Worm (Caenorhabditis elegans) whole organism, late embryonic: ENCODE results near the gene dylt-2.
A peak's percentile ranks its signal among the peaks of the same experiment; 100 is the strongest.

ENCODE experiments used
- C08G9.2 ChIP-seq: sonication (generic microtip); optimal IDR thresholded peaks from 2 replicates; lab custom pipeline; 2016; ENCODE audit warnings: mild to moderate bottlenecking, missing genetic modification characterization, moderate library complexity, missing compliant biosample characterization
- F13H6.1 ChIP-seq: sonication (generic microtip); optimal IDR thresholded peaks from 2 replicates; lab custom pipeline; 2016; ENCODE audit warnings: missing genetic modification characterization, missing compliant biosample characterization
- K09A11.1 ChIP-seq: sonication (generic microtip); optimal IDR thresholded peaks from 2 replicates; lab custom pipeline; 2017; ENCODE audit warnings: antibody characterized with exemption, mild to moderate bottlenecking, missing genetic modification characterization, missing compliant biosample characterization; ENCODE audit not compliant: insufficient read depth
- Y22D7AL.16 ChIP-seq: sonication (generic microtip); optimal IDR thresholded peaks from 2 replicates; lab custom pipeline; 2016; ENCODE audit warnings: missing genetic modification characterization, missing compliant biosample characterization
- ama-1 ChIP-seq: fragments of 150-350 bp; optimal IDR thresholded peaks from 2 replicates; lab custom pipeline; 2014
- ceh-18 ChIP-seq: sonication (generic microtip); optimal IDR thresholded peaks from 2 replicates; lab custom pipeline; 2016; ENCODE audit warnings: missing genetic modification characterization, missing compliant biosample characterization
- ceh-19 ChIP-seq: fragments of 200-800 bp; sonication (Bioruptor generic); optimal IDR thresholded peaks from 2 replicates; lab custom pipeline; 2018; ENCODE audit warnings: mild to moderate bottlenecking, missing genetic modification characterization, missing compliant biosample characterization
- ceh-2 ChIP-seq: sonication (generic microtip); optimal IDR thresholded peaks from 2 replicates; lab custom pipeline; 2016; ENCODE audit warnings: missing genotype, missing genetic modification characterization, missing compliant biosample characterization
- ceh-24 ChIP-seq: sonication (generic microtip); optimal IDR thresholded peaks from 2 replicates; lab custom pipeline; 2016; ENCODE audit warnings: mild to moderate bottlenecking, missing genetic modification characterization, missing compliant biosample characterization
- ceh-30 ChIP-seq: fragments of 150-350 bp; optimal IDR thresholded peaks from 2 replicates; lab custom pipeline; 2014; ENCODE audit warnings: missing biosample characterization, missing genetic modification characterization
- ceh-31 ChIP-seq: sonication (generic microtip); optimal IDR thresholded peaks from 2 replicates; lab custom pipeline; 2016; ENCODE audit warnings: missing genetic modification characterization, missing compliant biosample characterization
- ceh-34 ChIP-seq: sonication (generic microtip); optimal IDR thresholded peaks from 2 replicates; lab custom pipeline; 2016; ENCODE audit warnings: mild to moderate bottlenecking, missing genetic modification characterization, missing compliant biosample characterization
- ceh-45 ChIP-seq: fragments of 200-800 bp; sonication (Bioruptor generic); IDR thresholded peaks from 2 replicates; pipeline ENCODE4 v1.3.6; 2022; ENCODE audit warnings: missing genetic modification reagents, missing genetic modification characterization, missing compliant biosample characterization
- ceh-6 ChIP-seq: fragments of 200-800 bp; sonication (Bioruptor generic); optimal IDR thresholded peaks from 2 replicates; lab custom pipeline; 2018; ENCODE audit warnings: mild to moderate bottlenecking, missing genetic modification characterization, missing compliant biosample characterization
- ceh-9 ChIP-seq: sonication (generic microtip); optimal IDR thresholded peaks from 2 replicates; lab custom pipeline; 2016; ENCODE audit warnings: mild to moderate bottlenecking, missing genetic modification characterization, inconsistent platforms, missing compliant biosample characterization
- che-1 ChIP-seq: sonication (generic microtip); optimal IDR thresholded peaks from 2 replicates; lab custom pipeline; 2016; ENCODE audit warnings: mild to moderate bottlenecking, missing genetic modification characterization, missing compliant biosample characterization
- dve-1 ChIP-seq: sonication (generic microtip); optimal IDR thresholded peaks from 2 replicates; lab custom pipeline; 2017; ENCODE audit warnings: antibody characterized with exemption, mild to moderate bottlenecking, missing genetic modification characterization, missing compliant biosample characterization
- elt-2 ChIP-seq: sonication (generic microtip); optimal IDR thresholded peaks from 2 replicates; lab custom pipeline; 2016; ENCODE audit warnings: missing genetic modification reagents, missing genetic modification characterization, missing compliant biosample characterization
- ets-4 ChIP-seq: sonication (generic microtip); optimal IDR thresholded peaks from 2 replicates; lab custom pipeline; 2016; ENCODE audit warnings: missing genetic modification characterization, missing compliant biosample characterization
- fax-1 ChIP-seq: sonication (generic microtip); optimal IDR thresholded peaks from 2 replicates; lab custom pipeline; 2016; ENCODE audit warnings: missing genotype, missing genetic modification characterization, missing compliant biosample characterization
- fkh-10 ChIP-seq: fragments of 150-350 bp; optimal IDR thresholded peaks from 2 replicates; lab custom pipeline; 2014; ENCODE audit warnings: missing biosample characterization, missing genetic modification reagents, missing genetic modification characterization
- fkh-6 ChIP-seq: sonication (generic microtip); optimal IDR thresholded peaks from 2 replicates; lab custom pipeline; 2016; ENCODE audit warnings: missing genetic modification characterization, missing compliant biosample characterization
- hlh-13 ChIP-seq: fragments of 200-800 bp; sonication (Bioruptor generic); optimal IDR thresholded peaks from 2 replicates; lab custom pipeline; 2018; ENCODE audit warnings: mild to moderate bottlenecking, missing genetic modification characterization, missing compliant biosample characterization
- hlh-30 ChIP-seq: sonication (generic microtip); optimal IDR thresholded peaks from 2 replicates; lab custom pipeline; 2017; ENCODE audit warnings: antibody characterized with exemption, missing genetic modification characterization, missing compliant biosample characterization; ENCODE audit not compliant: insufficient read depth
- hlh-6 ChIP-seq: sonication (generic microtip); optimal IDR thresholded peaks from 2 replicates; lab custom pipeline; 2016; ENCODE audit warnings: missing genotype, missing genetic modification characterization, missing compliant biosample characterization
- hlh-8 ChIP-seq: sonication (generic microtip); optimal IDR thresholded peaks from 2 replicates; lab custom pipeline; 2016; ENCODE audit warnings: missing genotype, missing genetic modification characterization, missing compliant biosample characterization
- lim-6 ChIP-seq: sonication (generic microtip); optimal IDR thresholded peaks from 2 replicates; lab custom pipeline; 2016; ENCODE audit warnings: missing genetic modification characterization, missing compliant biosample characterization
- lin-11 ChIP-seq: fragments of 200-800 bp; sonication (Bioruptor generic); optimal IDR thresholded peaks from 2 replicates; lab custom pipeline; 2018; ENCODE audit warnings: mild to moderate bottlenecking, missing genetic modification characterization, missing compliant biosample characterization
- madf-2 ChIP-seq: sonication (generic microtip); optimal IDR thresholded peaks from 2 replicates; lab custom pipeline; 2017; ENCODE audit warnings: missing genetic modification characterization, missing compliant biosample characterization
- nfya-1 ChIP-seq: sonication (generic microtip); optimal IDR thresholded peaks from 2 replicates; lab custom pipeline; 2017; ENCODE audit warnings: missing genetic modification characterization, mild to moderate bottlenecking, missing compliant biosample characterization, antibody characterized with exemption, moderate library complexity
- nhr-11 ChIP-seq: fragments of 150-350 bp; optimal IDR thresholded peaks from 2 replicates; lab custom pipeline; 2014; ENCODE audit warnings: missing biosample characterization, missing genetic modification characterization
- nhr-232 ChIP-seq: sonication (generic microtip); optimal IDR thresholded peaks from 2 replicates; lab custom pipeline; 2016; ENCODE audit warnings: missing genetic modification characterization, missing compliant biosample characterization
- odd-2 ChIP-seq: sonication (generic microtip); optimal IDR thresholded peaks from 2 replicates; lab custom pipeline; 2017; ENCODE audit warnings: antibody characterized with exemption, mild to moderate bottlenecking, missing genetic modification characterization, missing compliant biosample characterization
- pat-9 ChIP-seq: fragments of 200-800 bp; sonication (Bioruptor generic); optimal IDR thresholded peaks from 2 replicates; lab custom pipeline; 2018; ENCODE audit warnings: mild to moderate bottlenecking, missing genetic modification characterization, moderate library complexity, missing compliant biosample characterization
- pqm-1 ChIP-seq: sonication (generic microtip); optimal IDR thresholded peaks from 2 replicates; lab custom pipeline; 2016; ENCODE audit warnings: missing genetic modification characterization, missing compliant biosample characterization
- ref-2 ChIP-seq: sonication (generic microtip); optimal IDR thresholded peaks from 2 replicates; lab custom pipeline; 2016; ENCODE audit warnings: missing genetic modification characterization, missing compliant biosample characterization
- rnt-1 ChIP-seq: sonication (generic microtip); optimal IDR thresholded peaks from 2 replicates; lab custom pipeline; 2016; ENCODE audit warnings: missing genetic modification characterization, missing compliant biosample characterization
- sox-4 ChIP-seq: sonication (generic microtip); optimal IDR thresholded peaks from 2 replicates; lab custom pipeline; 2017; ENCODE audit warnings: mild to moderate bottlenecking, missing genetic modification characterization, inconsistent platforms, missing compliant biosample characterization
- tbx-2 ChIP-seq: sonication (generic microtip); optimal IDR thresholded peaks from 2 replicates; lab custom pipeline; 2016; ENCODE audit warnings: missing genetic modification characterization, missing compliant biosample characterization
- tbx-7 ChIP-seq: sonication (generic microtip); optimal IDR thresholded peaks from 2 replicates; lab custom pipeline; 2016; ENCODE audit warnings: missing genotype, missing genetic modification characterization, missing compliant biosample characterization
- ttx-3 ChIP-seq: sonication (generic microtip); optimal IDR thresholded peaks from 2 replicates; lab custom pipeline; 2016; ENCODE audit warnings: missing genetic modification reagents, missing genetic modification characterization, missing compliant biosample characterization
- unc-3 ChIP-seq, 2 experiments: fragments of 200-800 bp in 1 of 2; sonication (Bioruptor generic) in 1 of 2; sonication (generic microtip) in 1 of 2; conservative IDR thresholded peaks in 1 of 2; optimal IDR thresholded peaks in 1 of 2; 2 replicates each; pipeline versions ENCODE4 v1.3.6 to Lab custom; 2016 to 2022; ENCODE audit warnings: missing compliant biosample characterization in 2 of 2, missing genetic modification characterization in 2 of 2, missing genetic modification reagents in 1 of 2
- unc-55 ChIP-seq: sonication (generic microtip); optimal IDR thresholded peaks from 2 replicates; lab custom pipeline; 2017; ENCODE audit warnings: missing biosample characterization, missing genetic modification reagents, missing genetic modification characterization

The dylt-2 gene

DNA sequence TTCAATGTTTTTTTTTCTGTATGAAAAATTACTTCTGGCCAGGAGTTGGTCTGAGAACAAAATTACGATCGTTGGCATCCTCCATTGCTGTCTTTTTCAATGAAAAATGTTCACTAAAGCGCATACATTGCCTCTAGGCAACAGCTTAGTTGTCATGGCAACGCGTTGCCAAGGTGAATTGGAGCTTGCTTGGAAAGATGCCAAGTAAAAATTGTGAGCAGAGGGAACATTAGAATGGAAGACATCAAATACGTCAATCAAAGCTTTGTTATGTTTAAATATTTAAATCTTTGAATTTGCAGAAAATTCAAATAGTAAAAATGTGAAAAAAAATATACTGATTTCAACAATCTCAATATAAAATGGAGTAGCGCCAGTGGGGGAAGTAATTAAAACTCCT is at the start of gene dylt-2:
Gene dylt-2, minus strand, starts transcription at position 101 of the 400 bp plus-strand sequence.
- no peak for TF ChIP-seq ceh-9 (tag; lab: Kevin White, UChicago)
- TF ChIP-seq ceh-30: no peak
- TF ChIP-seq Y22D7AL.16: no peak
- TF ChIP-seq rnt-1 (tag; lab: Kevin White, UChicago): no peak
- TF ChIP-seq F13H6.1 (tag; lab: Kevin White, UChicago): no peak
- no peak for TF ChIP-seq elt-2 (tag; lab: Kevin White, UChicago)
- TF ChIP-seq ref-2: no peak
- TF ChIP-seq lin-11: no peak
- TF ChIP-seq ceh-34 (tag; lab: Kevin White, UChicago): no peak
- no peak for TF ChIP-seq hlh-8
- no peak for TF ChIP-seq ama-1 (lab: Kevin White, UChicago)
- no peak for TF ChIP-seq hlh-6
- no peak for TF ChIP-seq odd-2
- TF ChIP-seq fkh-6 (tag; lab: Kevin White, UChicago): no peak
- no peak for TF ChIP-seq ceh-24
- TF ChIP-seq fkh-10 (GFP tag; lab: Kevin White, UChicago): no peak
- TF ChIP-seq tbx-7 (tag; lab: Kevin White, UChicago): no peak
- no peak for TF ChIP-seq ttx-3 (tag; lab: Kevin White, UChicago)
- TF ChIP-seq ceh-6: no peak

DNA sequence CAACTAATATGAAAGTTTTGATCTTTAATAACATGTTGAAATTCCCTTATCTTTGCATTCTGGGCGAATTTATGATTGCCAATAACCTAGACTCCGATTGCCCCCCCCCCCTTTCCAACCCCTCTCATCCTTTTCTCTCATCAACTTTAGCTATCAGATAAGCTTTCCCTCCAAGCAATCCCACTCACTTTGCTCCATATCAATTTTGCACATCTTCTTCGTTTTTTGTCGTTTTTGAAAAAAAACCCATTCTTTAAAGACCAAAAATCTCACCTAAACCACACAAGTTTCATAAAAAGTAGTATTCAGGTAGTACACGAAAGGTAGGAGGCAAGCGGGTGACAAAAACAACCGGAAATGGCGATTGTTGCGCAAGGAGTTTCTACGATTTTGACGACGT is 47.9 kb upstream of the dylt-2 start, which contains the start of gene twk-18:
Gene twk-18, plus strand, starts transcription at position 301 of the 400 bp plus-strand sequence.
- TF ChIP-seq nhr-232 (tag; lab: Kevin White, UChicago): no peak

DNA sequence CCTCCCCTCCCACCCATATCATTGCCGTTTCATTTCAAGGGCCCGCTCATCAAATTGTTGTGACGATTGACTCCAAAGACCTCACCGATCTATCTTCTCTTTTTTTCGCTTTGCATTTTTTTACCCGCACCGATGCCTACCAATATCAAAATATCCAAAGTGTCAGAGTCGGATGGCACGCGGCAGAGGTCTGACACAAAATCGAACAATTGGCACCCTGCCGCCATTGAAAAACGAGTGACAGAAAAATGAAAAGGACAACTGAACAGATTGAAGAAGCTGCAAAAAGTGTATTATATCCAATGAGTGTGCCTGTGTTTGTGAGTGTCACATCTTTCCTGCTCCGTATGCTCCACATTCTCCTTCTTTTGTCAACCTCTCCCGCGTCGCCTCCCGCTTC is 46.5 kb upstream of the dylt-2 start:
- TF ChIP-seq hlh-30 (no peak), elt-2 (tag; lab: Kevin White, UChicago) (no peak), rnt-1 (tag; lab: Kevin White, UChicago) (peak; percentile 21), hlh-8 (no peak), ceh-18 (peak; percentile 88), unc-55 (GFP tag; lab: Kevin White, UChicago) (peak; percentile 20)

DNA sequence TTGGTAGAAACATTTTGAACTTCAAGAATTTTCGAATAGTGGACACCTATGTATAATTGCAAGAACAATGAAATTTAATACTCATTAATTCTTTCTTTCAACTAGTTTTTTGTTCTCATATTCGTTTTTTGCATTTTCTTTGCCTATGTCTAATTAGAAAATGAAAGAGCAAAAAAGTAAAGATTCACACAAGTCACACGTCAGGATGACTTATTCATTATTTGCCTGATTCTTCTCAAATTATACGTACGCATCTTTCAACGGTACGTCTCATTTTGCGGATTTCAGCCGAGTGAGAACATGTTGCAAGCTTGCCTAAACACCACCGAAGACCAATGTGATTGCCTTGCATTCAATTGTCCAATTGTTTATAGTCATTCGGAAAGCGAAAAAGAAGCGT is 40.7 kb upstream of the dylt-2 start, which contains the start of gene nmur-1:
Gene nmur-1, plus strand, starts transcription at position 301 of the 400 bp plus-strand sequence.
- no peak for TF ChIP-seq hlh-13 (GFP tag; lab: Kevin White, UChicago)
- no peak for TF ChIP-seq ceh-30
- TF ChIP-seq nhr-11 (tag; lab: Kevin White, UChicago): no peak
- TF ChIP-seq ceh-6: no peak
- TF ChIP-seq lim-6 (tag; lab: Kevin White, UChicago): no peak
- TF ChIP-seq fkh-10 (GFP tag; lab: Kevin White, UChicago): no peak
- TF ChIP-seq F13H6.1 (tag; lab: Kevin White, UChicago): no peak

DNA sequence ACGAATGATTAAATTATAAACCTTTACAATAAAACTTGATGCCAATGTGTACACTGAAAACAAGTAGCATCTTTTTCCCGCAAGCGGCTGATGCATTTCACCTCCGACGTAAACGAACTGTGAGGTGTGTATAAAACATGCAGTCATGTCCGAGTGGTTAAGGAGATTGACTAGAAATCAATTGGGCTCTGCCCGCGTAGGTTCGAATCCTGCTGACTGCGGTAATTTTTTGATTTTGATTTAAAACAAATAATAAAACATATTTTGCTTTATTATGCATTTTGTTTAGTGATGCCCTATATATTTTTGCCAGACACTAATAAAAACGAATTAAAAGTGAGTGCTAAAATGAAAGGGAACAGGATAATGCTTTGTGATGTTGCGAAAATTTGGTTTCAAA is 31.5 kb upstream of the dylt-2 start:
- TF ChIP-seq nfya-1 (tag; lab: Kevin White, UChicago) (no peak), pat-9 (tag; lab: Kevin White, UChicago) (no peak), unc-55 (GFP tag; lab: Kevin White, UChicago) (no peak), sox-4 (tag; lab: Kevin White, UChicago) (no peak), ceh-34 (tag; lab: Kevin White, UChicago) (no peak), Y22D7AL.16 (peak; percentile 39), odd-2 (peak; percentile 11), C08G9.2 (tag; lab: Kevin White, UChicago) (peak; percentile 3), hlh-30 (no peak), ceh-19 (GFP tag; lab: Kevin White, UChicago) (peak; percentile 20), ceh-2 (tag; lab: Kevin White, UChicago) (peak; percentile 27), ets-4 (tag; lab: Kevin White, UChicago) (no peak), ceh-24 (peak; percentile 29), F13H6.1 (tag; lab: Kevin White, UChicago) (no peak), K09A11.1 (tag; lab: Kevin White, UChicago) (no peak), hlh-8 (peak; percentile 8), nhr-11 (tag; lab: Kevin White, UChicago) (no peak), dve-1 (tag; lab: Kevin White, UChicago) (peak; percentile 22), ceh-9 (tag; lab: Kevin White, UChicago) (no peak), ceh-31 (tag; lab: Kevin White, UChicago) (peak; percentile 6), fax-1 (tag; lab: Kevin White, UChicago) (peak; percentile 36), hlh-13 (GFP tag; lab: Kevin White, UChicago) (peak; percentile 32), ceh-45 (GFP tag; lab: Robert Waterston, UW) (no peak), madf-2 (tag; lab: Kevin White, UChicago) (peak; percentile 1), che-1 (tag; lab: Kevin White, UChicago) (peak; percentile 37), fkh-10 (GFP tag; lab: Kevin White, UChicago) (no peak), unc-3 (GFP tag; conservative IDR thresholded peaks at IDR 0.05; lab: Robert Waterston, UW) (no peak), unc-3 (tag; optimal IDR thresholded peaks at IDR 0.05; lab: Kevin White, UChicago) (no peak), pqm-1 (tag; lab: Kevin White, UChicago) (no peak), tbx-2 (tag; lab: Kevin White, UChicago) (peak; percentile 21)
